Fruit fly (Drosophila melanogaster) whole organism, pupa: Measurements from ENCODE around the gene Cbp20.

ENCODE experiments used
- CG34367 ChIP-seq: fragments of 200-800 bp; sonication (Bioruptor generic); optimal IDR thresholded peaks from 2 replicates; lab custom pipeline; 2018; ENCODE audit warnings: missing biosample characterization, mild to moderate bottlenecking, missing genetic modification characterization
- CG4496 ChIP-seq: fragments of 200-800 bp; sonication (Bioruptor generic); IDR thresholded peaks from 3 replicates; pipeline ENCODE4 v1.3.6; 2022; ENCODE audit warnings: missing biosample characterization, missing genetic modification characterization
- Ets98B ChIP-seq: fragments of 200-800 bp; sonication (Bioruptor generic); IDR thresholded peaks from 2 replicates; pipeline ENCODE4 v1.3.6; 2022; ENCODE audit warnings: missing biosample characterization, missing genetic modification characterization
- Pif1A ChIP-seq: fragments of 200-800 bp; sonication (Bioruptor generic); optimal IDR thresholded peaks from 3 replicates; lab custom pipeline; 2016; ENCODE audit warnings: missing biosample characterization, missing genetic modification characterization
- Pif1B ChIP-seq: fragments of 200-800 bp; sonication (Bioruptor generic); optimal IDR thresholded peaks from 3 replicates; lab custom pipeline; 2016; ENCODE audit warnings: missing biosample characterization, missing genetic modification characterization
- gl ChIP-seq: fragments of 200-800 bp; sonication (Bioruptor generic); optimal IDR thresholded peaks from 2 replicates; lab custom pipeline; 2018; ENCODE audit warnings: missing biosample characterization, mild to moderate bottlenecking, missing genetic modification characterization

dm6 chr3R:18171983-18172967, 7.8 kb downstream of the Cbp20 start:
- TF ChIP-seq Pif1A (GFP tag; lab: Kevin White, UChicago): no peak
- TF ChIP-seq CG4496 (GFP tag; lab: Robert Waterston, UW): peak; percentile 79
- peak; percentile 62 for TF ChIP-seq Ets98B (GFP tag; lab: Robert Waterston, UW)
- TF ChIP-seq Pif1B (GFP tag; lab: Kevin White, UChicago): peak; percentile 56
- no peak for TF ChIP-seq CG34367 (tag; lab: Kevin White, UChicago)
- TF ChIP-seq gl (tag; lab: Kevin White, UChicago): no peak
